Worm (Caenorhabditis elegans) whole organism, L3 larva: ENCODE data around the gene R05D3.12.

ENCODE experiments used
- R02D3.7 ChIP-seq: fragments of 150-350 bp; optimal IDR thresholded peaks from 2 replicates; lab custom pipeline; 2014; ENCODE audit warnings: missing biosample characterization, missing genetic modification characterization
- ZK546.5 ChIP-seq: sonication (generic microtip); optimal IDR thresholded peaks from 2 replicates; lab custom pipeline; 2017; ENCODE audit warnings: missing biosample characterization, missing genetic modification characterization
- aly-2 ChIP-seq: fragments of 150-350 bp; optimal IDR thresholded peaks from 2 replicates; lab custom pipeline; 2014; ENCODE audit warnings: missing biosample characterization, missing genetic modification characterization
- ceh-28 ChIP-seq: fragments of 150-350 bp; optimal IDR thresholded peaks from 2 replicates; lab custom pipeline; 2014; ENCODE audit warnings: missing biosample characterization, missing genetic modification reagents, missing genetic modification characterization
- ceh-82 ChIP-seq: fragments of 150-350 bp; optimal IDR thresholded peaks from 2 replicates; lab custom pipeline; 2014; ENCODE audit warnings: missing biosample characterization, missing genetic modification characterization
- ceh-9 ChIP-seq: sonication (generic microtip); optimal IDR thresholded peaks from 2 replicates; lab custom pipeline; 2018; ENCODE audit warnings: missing biosample characterization, missing genetic modification characterization
- daf-12 ChIP-seq: fragments of 150-350 bp; optimal IDR thresholded peaks from 2 replicates; lab custom pipeline; 2014; ENCODE audit warnings: missing biosample characterization, missing genetic modification reagents, missing genetic modification characterization
- egl-27 ChIP-seq: sonication (generic microtip); optimal IDR thresholded peaks from 4 replicates; lab custom pipeline; 2017; ENCODE audit warnings: missing biosample characterization, missing genetic modification reagents, missing genetic modification characterization
- egl-5 ChIP-seq: fragments of 150-350 bp; optimal IDR thresholded peaks from 2 replicates; lab custom pipeline; 2017; ENCODE audit warnings: missing biosample characterization, missing genetic modification reagents, missing genetic modification characterization, inconsistent platforms
- elt-1 ChIP-seq: fragments of 150-350 bp; optimal IDR thresholded peaks from 2 replicates; lab custom pipeline; 2014; ENCODE audit warnings: missing biosample characterization, missing genetic modification characterization
- elt-2 ChIP-seq: sonication (generic microtip); optimal IDR thresholded peaks from 2 replicates; lab custom pipeline; 2016; ENCODE audit warnings: missing genetic modification reagents, mild to moderate bottlenecking, missing genetic modification characterization, missing compliant biosample characterization
- eor-1 ChIP-seq, 2 experiments: fragments of 150-350 bp; optimal IDR thresholded peaks; 2 replicates each; lab custom pipeline; 2014 to 2018; ENCODE audit warnings: missing biosample characterization in 2 of 2, missing genetic modification characterization in 2 of 2
- fkh-10 ChIP-seq: sonication (generic microtip); optimal IDR thresholded peaks from 2 replicates; lab custom pipeline; 2017; ENCODE audit warnings: missing biosample characterization, missing genetic modification reagents, missing genetic modification characterization
- fos-1 ChIP-seq: fragments of 150-350 bp; optimal IDR thresholded peaks from 2 replicates; lab custom pipeline; 2014; ENCODE audit warnings: missing biosample characterization, missing genetic modification characterization
- hmg-11 ChIP-seq: sonication (generic microtip); optimal IDR thresholded peaks from 2 replicates; lab custom pipeline; 2016; ENCODE audit warnings: missing genetic modification characterization, missing compliant biosample characterization
- jun-1 ChIP-seq: fragments of 150-350 bp; optimal IDR thresholded peaks from 2 replicates; lab custom pipeline; 2014; ENCODE audit warnings: missing biosample characterization, missing genetic modification reagents, missing genetic modification characterization
- lin-15B ChIP-seq: fragments of 150-350 bp; optimal IDR thresholded peaks from 2 replicates; lab custom pipeline; 2014; ENCODE audit warnings: missing biosample characterization, missing genetic modification characterization
- lin-39 ChIP-seq: fragments of 150-350 bp; optimal IDR thresholded peaks from 2 replicates; lab custom pipeline; 2018; ENCODE audit warnings: missing biosample characterization, missing genetic modification reagents, missing genetic modification characterization
- lsy-12 ChIP-seq: sonication (generic microtip); optimal IDR thresholded peaks from 2 replicates; lab custom pipeline; 2016; ENCODE audit warnings: mild to moderate bottlenecking, missing genetic modification characterization, missing compliant biosample characterization
- mdl-1 ChIP-seq: fragments of 150-350 bp; optimal IDR thresholded peaks from 2 replicates; lab custom pipeline; 2014; ENCODE audit warnings: missing biosample characterization, missing genetic modification characterization
- mml-1 ChIP-seq: fragments of 150-350 bp; sonication (generic microtip); optimal IDR thresholded peaks from 3 replicates; lab custom pipeline; 2014; ENCODE audit warnings: missing biosample characterization, missing genetic modification characterization
- nfya-1 ChIP-seq: sonication (generic microtip); optimal IDR thresholded peaks from 2 replicates; lab custom pipeline; 2017; ENCODE audit warnings: missing genetic modification characterization, mild to moderate bottlenecking, missing compliant biosample characterization, antibody characterized with exemption, moderate library complexity; ENCODE audit not compliant: insufficient read depth
- nhr-11 ChIP-seq: fragments of 150-350 bp; optimal IDR thresholded peaks from 2 replicates; lab custom pipeline; 2014; ENCODE audit warnings: missing biosample characterization, missing genetic modification characterization
- nhr-12 ChIP-seq: fragments of 150-350 bp; optimal IDR thresholded peaks from 2 replicates; lab custom pipeline; 2014; ENCODE audit warnings: missing biosample characterization, missing genetic modification characterization
- nhr-23 ChIP-seq: fragments of 150-350 bp; optimal IDR thresholded peaks from 2 replicates; lab custom pipeline; 2014; ENCODE audit warnings: missing biosample characterization, missing genetic modification reagents, missing genetic modification characterization
- nhr-237 ChIP-seq: fragments of 150-350 bp; optimal IDR thresholded peaks from 2 replicates; lab custom pipeline; 2014; ENCODE audit warnings: missing biosample characterization, missing genetic modification characterization
- nhr-25 ChIP-seq: sonication (generic microtip); optimal IDR thresholded peaks from 2 replicates; lab custom pipeline; 2017; ENCODE audit warnings: missing biosample characterization, missing genetic modification characterization
- nhr-28 ChIP-seq: fragments of 150-350 bp; optimal IDR thresholded peaks from 2 replicates; lab custom pipeline; 2014; ENCODE audit warnings: missing biosample characterization, missing genetic modification characterization
- nhr-43 ChIP-seq: sonication (generic microtip); optimal IDR thresholded peaks from 2 replicates; lab custom pipeline; 2016; ENCODE audit warnings: mild to moderate bottlenecking, missing genetic modification characterization, missing compliant biosample characterization; ENCODE audit not compliant: poor library complexity, severe bottlenecking
- nhr-67 ChIP-seq: fragments of 150-350 bp; optimal IDR thresholded peaks from 2 replicates; lab custom pipeline; 2014; ENCODE audit warnings: missing biosample characterization, missing genetic modification characterization
- nhr-77 ChIP-seq: fragments of 150-350 bp; optimal IDR thresholded peaks from 2 replicates; lab custom pipeline; 2014; ENCODE audit warnings: missing biosample characterization, missing genetic modification characterization
- pha-4 ChIP-seq: fragments of 150-350 bp; optimal IDR thresholded peaks from 2 replicates; lab custom pipeline; 2014; ENCODE audit warnings: missing biosample characterization, missing genetic modification reagents, missing genetic modification characterization
- pqm-1 ChIP-seq: fragments of 150-350 bp; optimal IDR thresholded peaks from 2 replicates; lab custom pipeline; 2017; ENCODE audit warnings: missing biosample characterization, missing genetic modification characterization, inconsistent platforms
- skn-1 ChIP-seq: fragments of 150-350 bp; optimal IDR thresholded peaks from 2 replicates; lab custom pipeline; 2014; ENCODE audit warnings: missing biosample characterization, missing genetic modification characterization
- snpc-4 ChIP-seq: fragments of 150-350 bp; optimal IDR thresholded peaks from 2 replicates; lab custom pipeline; 2014; ENCODE audit warnings: missing biosample characterization, missing genetic modification characterization
- tbx-2 ChIP-seq: sonication (generic microtip); optimal IDR thresholded peaks from 2 replicates; lab custom pipeline; 2016; ENCODE audit warnings: mild to moderate bottlenecking, missing genetic modification characterization, missing compliant biosample characterization
- unc-39 ChIP-seq: sonication (generic microtip); optimal IDR thresholded peaks from 4 replicates; lab custom pipeline; 2017; ENCODE audit warnings: missing biosample characterization, missing genetic modification characterization
- unc-62 ChIP-seq: fragments of 150-350 bp; sonication (generic microtip); optimal IDR thresholded peaks from 4 replicates; lab custom pipeline; 2014; ENCODE audit warnings: missing biosample characterization, missing genetic modification reagents, missing genetic modification characterization
- ztf-11 ChIP-seq: fragments of 150-350 bp; optimal IDR thresholded peaks from 2 replicates; lab custom pipeline; 2014; ENCODE audit warnings: missing biosample characterization, missing genetic modification characterization

R05D3.12 gene

DNA sequence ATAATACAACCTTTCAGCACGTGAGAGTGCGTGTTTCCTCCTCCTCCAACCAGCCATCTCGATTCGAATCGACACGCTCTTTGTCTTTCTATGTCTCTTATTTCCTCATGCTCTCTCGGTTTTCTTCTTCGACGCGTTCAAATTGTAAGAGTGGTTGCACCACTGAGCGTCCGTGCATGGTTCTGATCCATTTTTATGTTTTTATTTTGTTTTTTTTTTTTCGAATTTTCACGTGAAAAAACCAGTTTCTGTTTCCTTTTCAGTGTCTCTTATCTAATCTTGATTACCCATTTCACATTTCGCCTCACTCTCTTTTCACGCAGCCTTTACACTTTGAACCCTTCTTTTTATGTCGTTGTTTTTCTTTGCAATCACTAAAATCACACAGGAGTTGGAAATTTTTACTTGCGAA is 9.9 kb upstream of the R05D3.12 start:
- TF ChIP-seq elt-2 (peak; percentile 85), egl-27 (tag; lab: Kevin White, UChicago) (no peak), lin-15B (no peak), nhr-43 (tag; lab: Kevin White, UChicago) (no peak), hmg-11 (tag; lab: Kevin White, UChicago) (peak; percentile 17), nfya-1 (tag; lab: Kevin White, UChicago) (peak; percentile 88), snpc-4 (tag; lab: Kevin White, UChicago) (peak; percentile 19), mdl-1 (peak; percentile 55), elt-1 (tag; lab: Kevin White, UChicago) (peak; percentile 70), nhr-11 (tag; lab: Kevin White, UChicago) (no peak), nhr-67 (tag; lab: Kevin White, UChicago) (no peak), pha-4 (peak; percentile 2), pqm-1 (peak; percentile 14), jun-1 (tag; lab: Kevin White, UChicago) (peak; percentile 6), egl-5 (tag; lab: Kevin White, UChicago) (peak; percentile 59)

DNA sequence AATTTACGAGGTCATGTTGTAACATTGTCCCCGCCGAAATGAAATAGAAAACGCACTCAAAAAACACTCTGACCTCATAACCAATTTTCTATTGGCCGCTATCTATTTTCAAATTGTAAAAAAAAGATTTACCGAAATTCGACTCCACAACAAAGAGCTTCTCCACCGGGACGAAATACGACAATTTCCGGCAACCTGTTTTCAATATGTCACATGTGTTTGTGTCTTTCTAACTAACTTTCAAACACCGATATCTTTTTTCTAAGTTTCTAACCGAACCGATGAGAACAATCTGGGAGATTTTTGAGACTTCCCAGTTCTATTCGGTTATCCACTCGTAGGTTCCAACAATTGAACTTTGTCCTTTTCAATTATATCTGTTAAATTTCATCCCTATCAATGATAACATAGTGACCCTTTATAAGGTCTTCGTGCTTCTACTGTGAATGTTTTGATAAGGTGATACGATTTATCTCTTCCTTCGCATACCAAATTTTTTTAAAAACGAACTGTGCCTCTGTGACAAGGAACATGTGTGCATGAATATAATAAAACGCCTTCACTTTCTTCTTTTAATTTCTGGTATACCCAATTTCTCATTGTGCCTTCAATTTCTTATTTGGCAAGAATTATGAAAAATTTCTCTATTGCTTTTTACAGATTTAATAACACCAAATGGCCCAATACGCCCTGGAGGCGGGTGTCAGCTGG is 9.0 kb upstream of the R05D3.12 start, which contains the start of gene lmbr-1:
lmbr-1 (plus strand) TSS at position 661 of the 711 bp plus-strand sequence.
- no peak for TF ChIP-seq lin-15B
- TF ChIP-seq eor-1 (tag; optimal IDR thresholded peaks at IDR 0.05; lab: Kevin White, UChicago), result no peak
- no peak for TF ChIP-seq ztf-11 (tag; lab: Kevin White, UChicago)
- TF ChIP-seq ZK546.5, result no peak
- TF ChIP-seq unc-39 (tag; lab: Kevin White, UChicago), result no peak
- TF ChIP-seq lsy-12 (tag; lab: Kevin White, UChicago), result no peak

DNA sequence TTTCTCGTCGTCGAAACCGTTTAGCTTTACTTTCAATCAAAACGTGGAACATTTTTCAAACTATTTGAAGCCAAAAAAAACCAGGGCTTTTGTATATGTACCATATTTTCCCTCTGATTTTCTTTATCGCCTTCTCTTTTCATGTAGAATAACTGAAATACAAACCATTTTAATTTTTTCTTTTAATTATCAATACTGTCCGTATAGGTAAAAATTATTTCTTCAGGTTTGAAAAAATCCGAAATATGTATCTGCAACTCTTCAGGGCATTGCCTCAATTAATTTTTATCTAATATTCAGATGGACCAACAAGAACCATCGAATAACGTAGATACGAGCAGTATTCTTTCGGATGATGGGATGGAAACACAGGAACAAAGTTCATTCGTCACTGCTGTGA is 5.7 kb upstream of the R05D3.12 start, which contains the start of gene met-2:
met-2 (plus strand) TSS at position 301 of the 400 bp plus-strand sequence.
- TF ChIP-seq nhr-23 (tag; lab: Kevin White, UChicago) (peak; percentile 10), egl-27 (tag; lab: Kevin White, UChicago) (no peak)

DNA sequence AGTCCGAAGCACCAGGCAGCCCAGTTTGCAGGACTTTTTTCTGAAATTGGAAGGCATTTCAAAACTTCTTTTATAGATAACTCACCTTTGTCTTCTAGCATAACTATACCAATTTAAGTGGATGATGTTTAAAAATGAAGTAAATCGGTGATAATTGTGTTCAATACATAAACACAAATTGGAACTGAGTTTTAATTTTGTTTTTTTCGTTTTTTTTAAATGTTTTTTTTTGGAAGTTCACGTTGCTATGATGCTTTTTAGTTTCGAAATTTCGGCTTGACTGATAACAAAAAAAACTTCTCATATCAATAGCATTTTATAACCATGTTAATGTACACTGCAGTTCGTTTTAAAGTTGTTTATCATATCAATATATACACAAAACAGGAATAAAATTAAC is 8.8 kb downstream of the R05D3.12 start, which contains the start of gene ZK353.4:
ZK353.4 (minus strand) TSS at position 101 of the 400 bp plus-strand sequence.
- TF ChIP-seq egl-5 (tag; lab: Kevin White, UChicago) (no peak), nhr-11 (tag; lab: Kevin White, UChicago) (no peak)

DNA sequence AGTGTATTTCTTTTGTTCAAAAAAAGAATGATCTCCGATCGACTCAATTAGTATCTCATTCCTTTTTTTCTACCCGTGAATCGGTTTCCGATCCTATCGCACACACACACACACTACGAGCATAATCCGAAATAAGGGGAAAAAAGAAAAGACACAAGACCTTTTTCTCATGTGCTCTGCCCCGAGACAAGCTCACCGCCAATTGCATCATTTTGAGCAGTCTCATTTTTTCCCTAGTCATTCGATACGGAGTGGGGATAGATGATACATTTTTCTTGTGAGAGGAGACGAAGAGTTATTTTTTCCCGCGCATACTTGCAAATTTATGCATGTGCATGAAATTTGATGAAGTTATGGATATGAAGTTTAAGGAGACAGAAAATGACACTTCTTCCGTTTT is 11.6 kb downstream of the R05D3.12 start:
- no peak for TF ChIP-seq fos-1 (tag; lab: Kevin White, UChicago)
- TF ChIP-seq unc-62, result no peak
- no peak for TF ChIP-seq snpc-4 (tag; lab: Kevin White, UChicago)
- TF ChIP-seq nhr-12, result no peak
- no peak for TF ChIP-seq egl-27 (tag; lab: Kevin White, UChicago)
- TF ChIP-seq nhr-67 (tag; lab: Kevin White, UChicago), result no peak
- TF ChIP-seq nhr-25 (tag; lab: Kevin White, UChicago), result no peak
- TF ChIP-seq R02D3.7, result no peak
- no peak for TF ChIP-seq ceh-28
- no peak for TF ChIP-seq pqm-1
- TF ChIP-seq mml-1, result no peak
- TF ChIP-seq nhr-28 (tag; lab: Kevin White, UChicago), result no peak
- no peak for TF ChIP-seq pha-4
- no peak for TF ChIP-seq lin-15B
- peak; percentile 10 for TF ChIP-seq tbx-2 (tag; lab: Kevin White, UChicago)
- no peak for TF ChIP-seq jun-1 (tag; lab: Kevin White, UChicago)
- TF ChIP-seq aly-2 (tag; lab: Kevin White, UChicago), result no peak
- TF ChIP-seq elt-2, result no peak
- TF ChIP-seq egl-5 (tag; lab: Kevin White, UChicago), result no peak
- no peak for TF ChIP-seq ZK546.5
- TF ChIP-seq elt-1 (tag; lab: Kevin White, UChicago), result no peak
- no peak for TF ChIP-seq skn-1 (tag; lab: Kevin White, UChicago)
- TF ChIP-seq nhr-11 (tag; lab: Kevin White, UChicago), result no peak
- no peak for TF ChIP-seq nhr-43 (tag; lab: Kevin White, UChicago)
- no peak for TF ChIP-seq ceh-9
- no peak for TF ChIP-seq mdl-1
- TF ChIP-seq nhr-77, result no peak
- TF ChIP-seq daf-12 (tag; lab: Kevin White, UChicago), result no peak
- TF ChIP-seq lin-39 (tag; lab: Kevin White, UChicago), result peak; percentile 50
- no peak for TF ChIP-seq lsy-12 (tag; lab: Kevin White, UChicago)
- TF ChIP-seq nhr-237 (tag; lab: Kevin White, UChicago), result no peak
- TF ChIP-seq unc-39 (tag; lab: Kevin White, UChicago), result no peak
- no peak for TF ChIP-seq ceh-82 (tag; lab: Kevin White, UChicago)
- peak; percentile 29 for TF ChIP-seq fkh-10
- TF ChIP-seq nfya-1 (tag; lab: Kevin White, UChicago), result peak; percentile 71
- peak; percentile 38 for TF ChIP-seq hmg-11 (tag; lab: Kevin White, UChicago)
